Worm (Caenorhabditis elegans) whole organism, young adult: Measurements from ENCODE around the gene F46E10.2.

Experiments used
- F22D6.2 ChIP-seq: sonication (generic microtip); optimal IDR thresholded peaks from 2 replicates; lab custom pipeline; 2016; ENCODE audit warnings: mild to moderate bottlenecking, missing genetic modification characterization, missing compliant biosample characterization
- ama-1 ChIP-seq, 3 experiments: fragments of 150-350 bp in 1 of 3; sonication (generic microtip) in 2 of 3; optimal IDR thresholded peaks; 2 replicates each; lab custom pipeline; 2014 to 2018; ENCODE audit warnings: missing biosample characterization in 2 of 3, missing genetic modification characterization in 2 of 3, missing genetic modification reagents in 2 of 3
- aptf-2 ChIP-seq: fragments of 200-800 bp; sonication (Bioruptor generic); conservative IDR thresholded peaks from 2 replicates; pipeline ENCODE4 v1.3.6; 2022; ENCODE audit warnings: missing genetic modification reagents, missing genetic modification characterization, missing compliant biosample characterization
- aptf-3 ChIP-seq: fragments of 200-800 bp; sonication (Bioruptor generic); IDR thresholded peaks from 2 replicates; pipeline ENCODE4 v1.3.6; 2022; ENCODE audit warnings: missing genetic modification characterization, missing compliant biosample characterization
- attf-5 ChIP-seq: fragments of 200-800 bp; sonication (Bioruptor generic); optimal IDR thresholded peaks from 2 replicates; lab custom pipeline; 2018; ENCODE audit warnings: mild to moderate bottlenecking, missing genetic modification characterization, missing compliant biosample characterization
- bed-1 ChIP-seq: fragments of 200-800 bp; sonication (Bioruptor generic); IDR thresholded peaks from 2 replicates; pipeline ENCODE4 v1.3.6; 2022; ENCODE audit warnings: missing genetic modification reagents, missing genetic modification characterization, missing compliant biosample characterization
- cebp-2 ChIP-seq: fragments of 200-800 bp; sonication (Bioruptor generic); IDR thresholded peaks from 2 replicates; pipeline ENCODE4 v1.3.6; 2022; ENCODE audit warnings: missing genetic modification characterization, missing compliant biosample characterization
- ceh-100 ChIP-seq: fragments of 200-800 bp; sonication (Bioruptor generic); IDR thresholded peaks from 2 replicates; pipeline ENCODE4 v1.3.6; 2022; ENCODE audit warnings: missing genetic modification reagents, missing genetic modification characterization, missing compliant biosample characterization
- efl-1 ChIP-seq: fragments of 150-350 bp; optimal IDR thresholded peaks from 2 replicates; lab custom pipeline; 2014; ENCODE audit warnings: missing biosample characterization, missing genetic modification reagents, missing genetic modification characterization
- lin-26 ChIP-seq: fragments of 200-800 bp; sonication (Bioruptor generic); IDR thresholded peaks from 2 replicates; pipeline ENCODE4 v1.3.6; 2022; ENCODE audit warnings: missing genetic modification reagents, missing genetic modification characterization, missing compliant biosample characterization
- mel-28 ChIP-seq: sonication (generic microtip); optimal IDR thresholded peaks from 2 replicates; lab custom pipeline; 2016; ENCODE audit warnings: borderline replicate concordance, mild to moderate bottlenecking, missing genetic modification characterization, missing compliant biosample characterization
- nhr-90 ChIP-seq: sonication (generic microtip); optimal IDR thresholded peaks from 2 replicates; lab custom pipeline; 2016; ENCODE audit warnings: missing genotype, mild to moderate bottlenecking, missing genetic modification characterization, missing compliant biosample characterization
- pha-4 ChIP-seq: fragments of 150-350 bp; sonication (generic microtip); optimal IDR thresholded peaks from 2 replicates; lab custom pipeline; 2014; ENCODE audit warnings: missing biosample characterization, missing genetic modification reagents, missing genetic modification characterization
- unc-130 ChIP-seq: sonication (generic microtip); optimal IDR thresholded peaks from 2 replicates; lab custom pipeline; 2016; ENCODE audit warnings: missing genetic modification reagents, missing genetic modification characterization, missing compliant biosample characterization

- no peak for TF ChIP-seq aptf-2 (GFP tag; lab: Robert Waterston, UW)
- TF ChIP-seq nhr-90 (tag; lab: Kevin White, UChicago), result no peak
- no peak for TF ChIP-seq pha-4
- TF ChIP-seq attf-5 (GFP tag; lab: Kevin White, UChicago), result no peak
- TF ChIP-seq ama-1 (optimal IDR thresholded peaks at IDR 0.05; lab: Kevin White, UChicago), result no peak
- no peak for TF ChIP-seq ama-1 (GFP tag; optimal IDR thresholded peaks at IDR 0.05; lab: Kevin White, UChicago)
- no peak for TF ChIP-seq efl-1 (GFP tag; lab: Kevin White, UChicago)
- no peak for TF ChIP-seq aptf-3 (GFP tag; lab: Robert Waterston, UW)
- TF ChIP-seq mel-28, result no peak
- no peak for TF ChIP-seq unc-130 (GFP tag; lab: Kevin White, UChicago)
- TF ChIP-seq lin-26 (GFP tag; lab: Robert Waterston, UW), result no peak
- TF ChIP-seq F22D6.2 (tag; lab: Kevin White, UChicago), result no peak
- TF ChIP-seq ceh-100 (GFP tag; lab: Robert Waterston, UW), result no peak
- no peak for TF ChIP-seq cebp-2
- TF ChIP-seq bed-1 (GFP tag; lab: Robert Waterston, UW), result no peak
Observed at ce11 chrV:6495353-6495752, 24.9 kb upstream of the F46E10.2 start.
